Worm (Caenorhabditis elegans) whole organism, midembryonic: ENCODE results near the gene B0001.3.

ENCODE experiments used
- T22C8.4 ChIP-seq: fragments of 200-800 bp; sonication (Bioruptor generic); IDR thresholded peaks from 2 replicates; pipeline ENCODE4 v1.3.6; 2022; ENCODE audit warnings: missing genetic modification characterization, missing compliant biosample characterization
- cog-1 ChIP-seq: sonication (generic microtip); optimal IDR thresholded peaks from 2 replicates; lab custom pipeline; 2016; ENCODE audit warnings: missing genetic modification characterization, missing compliant biosample characterization
- flt-1 ChIP-seq: fragments of 200-800 bp; sonication (Bioruptor generic); IDR thresholded peaks from 2 replicates; pipeline ENCODE4 v1.3.6; 2022; ENCODE audit warnings: missing genetic modification characterization, missing compliant biosample characterization
- klf-2 ChIP-seq: fragments of 200-800 bp; sonication (Bioruptor generic); conservative IDR thresholded peaks from 2 replicates; pipeline ENCODE4 v1.3.6; 2022; ENCODE audit warnings: missing genetic modification reagents, missing genetic modification characterization, missing compliant biosample characterization
- ref-1 ChIP-seq: fragments of 200-800 bp; sonication (Bioruptor generic); conservative IDR thresholded peaks from 2 replicates; pipeline ENCODE4 v1.3.6; 2022; ENCODE audit warnings: missing genetic modification reagents, missing genetic modification characterization, missing compliant biosample characterization
- tab-1 ChIP-seq: fragments of 200-800 bp; sonication (Bioruptor generic); IDR thresholded peaks from 2 replicates; pipeline ENCODE4 v1.3.6; 2022; ENCODE audit warnings: missing genetic modification characterization, missing compliant biosample characterization

ce11 chrIV:12128708-12129107 is 16.8 kb downstream of the B0001.3 start:
- TF ChIP-seq cog-1 (no peak), T22C8.4 (GFP tag; lab: Robert Waterston, UW) (no peak), klf-2 (no peak), ref-1 (GFP tag; lab: Robert Waterston, UW) (no peak), flt-1 (GFP tag; lab: Robert Waterston, UW) (no peak), tab-1 (GFP tag; lab: Robert Waterston, UW) (no peak)
